Fruit fly (Drosophila melanogaster) whole organism, prepupa: Measurements from ENCODE around the gene CG5708.
A peak's percentile ranks its signal among the peaks of the same experiment; 100 is the strongest.

Experiments used
- CG11294 ChIP-seq: fragments of 200-800 bp; sonication (Bioruptor generic); IDR thresholded peaks from 2 replicates; pipeline ENCODE4 v1.3.6; 2022; ENCODE audit warnings: missing biosample characterization, missing genetic modification characterization
- CG11902 ChIP-seq: fragments of 200-800 bp; sonication (Bioruptor generic); optimal IDR thresholded peaks from 3 replicates; lab custom pipeline; 2016; ENCODE audit warnings: missing biosample characterization, missing genetic modification characterization
- CG16779 ChIP-seq: fragments of 200-800 bp; sonication (Bioruptor generic); optimal IDR thresholded peaks from 3 replicates; lab custom pipeline; 2017; ENCODE audit warnings: missing biosample characterization, mild to moderate bottlenecking, missing genetic modification characterization
- CG3032 ChIP-seq: fragments of 200-800 bp; optimal IDR thresholded peaks from 2 replicates; lab custom pipeline; 2019; ENCODE audit warnings: missing biosample characterization, mild to moderate bottlenecking, missing genetic modification characterization, moderate library complexity
- CG3919 ChIP-seq: fragments of 200-800 bp; sonication (Bioruptor generic); optimal IDR thresholded peaks from 3 replicates; lab custom pipeline; 2016; ENCODE audit warnings: missing biosample characterization, missing genetic modification characterization
- CG6163 ChIP-seq: fragments of 200-800 bp; sonication (Bioruptor generic); IDR thresholded peaks from 3 replicates; pipeline ENCODE4 v1.3.6; 2022; ENCODE audit warnings: missing biosample characterization, missing genetic modification characterization
- CG6792 ChIP-seq: fragments of 200-800 bp; sonication (Bioruptor generic); optimal IDR thresholded peaks from 3 replicates; lab custom pipeline; 2016; ENCODE audit warnings: missing biosample characterization, missing genetic modification characterization
- CG6854 ChIP-seq: fragments of 200-800 bp; sonication (Bioruptor generic); optimal IDR thresholded peaks from 2 replicates; lab custom pipeline; 2017; ENCODE audit warnings: missing biosample characterization, mild to moderate bottlenecking, missing genetic modification characterization
- CG7368 ChIP-seq: fragments of 200-800 bp; sonication (Bioruptor generic); optimal IDR thresholded peaks from 3 replicates; lab custom pipeline; 2016; ENCODE audit warnings: missing biosample characterization, missing genetic modification characterization
- CG9139 ChIP-seq: fragments of 200-800 bp; sonication (Bioruptor generic); optimal IDR thresholded peaks from 3 replicates; lab custom pipeline; 2017; ENCODE audit warnings: missing biosample characterization, mild to moderate bottlenecking, missing genetic modification characterization
- Eip75B ChIP-seq: fragments of 200-800 bp; sonication (Bioruptor generic); optimal IDR thresholded peaks from 3 replicates; lab custom pipeline; 2016; ENCODE audit warnings: missing biosample characterization, missing genetic modification characterization
- Eip78C ChIP-seq: fragments of 200-800 bp; sonication (Bioruptor generic); peaks from one replicate; lab custom pipeline; 2016; ENCODE audit warnings: missing biosample characterization, missing genetic modification characterization
- Ets21C ChIP-seq: fragments of 200-800 bp; sonication (Bioruptor generic); optimal IDR thresholded peaks from 3 replicates; lab custom pipeline; 2016; ENCODE audit warnings: missing biosample characterization, missing genetic modification characterization
- Ets96B ChIP-seq: fragments of 200-800 bp; optimal IDR thresholded peaks from 2 replicates; lab custom pipeline; 2019; ENCODE audit warnings: missing biosample characterization, mild to moderate bottlenecking, missing genetic modification characterization, moderate library complexity
- Gug ChIP-seq: fragments of 200-800 bp; sonication (Bioruptor generic); IDR thresholded peaks from 2 replicates; pipeline ENCODE4 v1.3.6; 2022; ENCODE audit warnings: missing biosample characterization, missing genetic modification characterization
- Hr38 ChIP-seq: sonication (Bioruptor generic); optimal IDR thresholded peaks from 2 replicates; lab custom pipeline; 2016; ENCODE audit warnings: missing biosample characterization, missing genetic modification characterization
- Met ChIP-seq: fragments of 200-800 bp; sonication (Bioruptor generic); optimal IDR thresholded peaks from 3 replicates; lab custom pipeline; 2016; ENCODE audit warnings: missing biosample characterization, missing genetic modification characterization
- OdsH ChIP-seq: fragments of 200-800 bp; sonication (Bioruptor generic); optimal IDR thresholded peaks from 3 replicates; lab custom pipeline; 2016; ENCODE audit warnings: missing biosample characterization, missing genetic modification characterization
- Sox14 ChIP-seq: fragments of 200-800 bp; sonication (Bioruptor generic); optimal IDR thresholded peaks from 3 replicates; lab custom pipeline; 2016; ENCODE audit warnings: missing biosample characterization, missing genetic modification characterization
- achi ChIP-seq: fragments of 200-800 bp; sonication (Bioruptor generic); optimal IDR thresholded peaks from 3 replicates; lab custom pipeline; 2016; ENCODE audit warnings: missing biosample characterization, missing genetic modification characterization
- cyc ChIP-seq: fragments of 200-800 bp; sonication (Bioruptor generic); optimal IDR thresholded peaks from 3 replicates; lab custom pipeline; 2016; ENCODE audit warnings: missing biosample characterization, missing genetic modification characterization
- dsx ChIP-seq: fragments of 200-800 bp; optimal IDR thresholded peaks from 3 replicates; lab custom pipeline; 2019; ENCODE audit warnings: missing biosample characterization, mild to moderate bottlenecking, missing genetic modification characterization, moderate library complexity; ENCODE audit not compliant: poor library complexity, severe bottlenecking
- eg ChIP-seq: fragments of 200-800 bp; sonication (Bioruptor generic); IDR thresholded peaks from 3 replicates; pipeline ENCODE4 v1.3.6; 2022; ENCODE audit warnings: missing biosample characterization, missing genetic modification characterization
- esn ChIP-seq: fragments of 200-800 bp; sonication (Bioruptor generic); optimal IDR thresholded peaks from 2 replicates; lab custom pipeline; 2016; ENCODE audit warnings: missing biosample characterization, mild to moderate bottlenecking, missing genetic modification characterization, moderate library complexity
- fd85E ChIP-seq: fragments of 200-800 bp; sonication (Bioruptor generic); optimal IDR thresholded peaks from 3 replicates; lab custom pipeline; 2016; ENCODE audit warnings: missing biosample characterization, missing genetic modification characterization
- fkh ChIP-seq: fragments of 200-800 bp; sonication (Bioruptor generic); optimal IDR thresholded peaks from 3 replicates; lab custom pipeline; 2017; ENCODE audit warnings: missing biosample characterization, mild to moderate bottlenecking, missing genetic modification characterization, moderate library complexity
- lz ChIP-seq: fragments of 200-800 bp; sonication (Bioruptor generic); optimal IDR thresholded peaks from 3 replicates; lab custom pipeline; 2016; ENCODE audit warnings: missing biosample characterization, missing genetic modification characterization
- pdm3 ChIP-seq: fragments of 200-800 bp; sonication (Bioruptor generic); optimal IDR thresholded peaks from 3 replicates; lab custom pipeline; 2016; ENCODE audit warnings: missing biosample characterization, missing genetic modification characterization
- spab ChIP-seq: fragments of 200-800 bp; sonication (Bioruptor generic); optimal IDR thresholded peaks from 2 replicates; lab custom pipeline; 2017; ENCODE audit warnings: missing biosample characterization, mild to moderate bottlenecking, missing genetic modification characterization, missing genetic modification reagents
- ss ChIP-seq, 2 experiments: fragments of 200-800 bp; sonication (Bioruptor generic); optimal IDR thresholded peaks; 2 replicates in 1 of 2; 3 replicates in 1 of 2; lab custom pipeline; 2017 to 2018; ENCODE audit warnings: mild to moderate bottlenecking in 2 of 2, missing biosample characterization in 2 of 2, missing genetic modification characterization in 2 of 2, moderate library complexity in 1 of 2
- svp ChIP-seq: fragments of 200-800 bp; sonication (Bioruptor generic); peaks from one replicate; lab custom pipeline; 2016; ENCODE audit warnings: missing biosample characterization, missing genetic modification characterization
- topi ChIP-seq: fragments of 200-800 bp; sonication (Bioruptor generic); optimal IDR thresholded peaks from 3 replicates; lab custom pipeline; 2016; ENCODE audit warnings: missing biosample characterization, missing genetic modification characterization

CG5708 gene

dm6 chr2L:10226724-10227407, at the start of gene CG5708:
TSS of gene CG5708 (minus strand) at chr2L:10226808.
- TF ChIP-seq achi (GFP tag; lab: Kevin White, UChicago) (peak; percentile 35), CG3032 (tag; lab: Kevin White, UChicago) (peak; percentile 31), topi (GFP tag; lab: Kevin White, UChicago) (peak; percentile 2), fkh (GFP tag; lab: Kevin White, UChicago) (peak; percentile 36), OdsH (GFP tag; lab: Kevin White, UChicago) (no peak), Sox14 (GFP tag; lab: Kevin White, UChicago) (peak; percentile 9), Met (GFP tag; lab: Kevin White, UChicago) (peak; percentile 37), Eip75B (GFP tag; lab: Kevin White, UChicago) (no peak), CG11902 (GFP tag; lab: Kevin White, UChicago) (no peak), lz (GFP tag; lab: Kevin White, UChicago) (peak; percentile 13), esn (GFP tag; lab: Kevin White, UChicago) (peak; percentile 32), ss (GFP tag; optimal IDR thresholded peaks at IDR 0.05; lab: Kevin White, UChicago) (peak in 1 of 2 experiments; percentile 20), Eip78C (GFP tag; lab: Kevin White, UChicago) (peak; percentile 63), CG9139 (GFP tag; lab: Kevin White, UChicago) (no peak), Ets21C (GFP tag; lab: Kevin White, UChicago) (no peak), dsx (GFP tag; lab: Kevin White, UChicago) (peak; percentile 35), cyc (GFP tag; lab: Kevin White, UChicago) (peak; percentile 18)
- TF ChIP-seq, all 60 proteins: peak for 12

- TF ChIP-seq Met (GFP tag; lab: Kevin White, UChicago) (no peak), cyc (GFP tag; lab: Kevin White, UChicago) (no peak), Hr38 (GFP tag; lab: Kevin White, UChicago) (no peak), CG16779 (tag; lab: Kevin White, UChicago) (no peak), eg (no peak), CG9139 (GFP tag; lab: Kevin White, UChicago) (no peak), CG3032 (tag; lab: Kevin White, UChicago) (no peak), svp (GFP tag; lab: Kevin White, UChicago) (no peak), achi (GFP tag; lab: Kevin White, UChicago) (no peak)
These were observed 45.6 kb upstream of the CG5708 start, which contains the start of gene trk for dm6 chr2L:10272224-10272623. TSS of gene trk (minus strand) at chr2L:10272324.

- TF ChIP-seq CG6163 (no peak), pdm3 (no peak)
These were observed 43.2 kb upstream of the CG5708 start, which contains the start of gene Mulk for dm6 chr2L:10269854-10270253. TSS of gene Mulk (plus strand) at chr2L:10270051.

- no peak for TF ChIP-seq topi (GFP tag; lab: Kevin White, UChicago)
- no peak for TF ChIP-seq Eip75B (GFP tag; lab: Kevin White, UChicago)
- TF ChIP-seq cyc (GFP tag; lab: Kevin White, UChicago) = no peak
- no peak for TF ChIP-seq CG7368 (GFP tag; lab: Kevin White, UChicago)
- no peak for TF ChIP-seq CG11294 (GFP tag; lab: Robert Waterston, UW)
- TF ChIP-seq fkh (GFP tag; lab: Kevin White, UChicago) = no peak
- TF ChIP-seq Gug (GFP tag; lab: Robert Waterston, UW) = no peak
- no peak for TF ChIP-seq CG3919 (GFP tag; lab: Kevin White, UChicago)
- TF ChIP-seq fd85E = no peak
- no peak for TF ChIP-seq spab (GFP tag; lab: Kevin White, UChicago)
- no peak for TF ChIP-seq Ets96B (tag; lab: Kevin White, UChicago)
- no peak for TF ChIP-seq lz (GFP tag; lab: Kevin White, UChicago)
- TF ChIP-seq CG6792 (GFP tag; lab: Kevin White, UChicago) = no peak
- TF ChIP-seq CG6854 (GFP tag; lab: Kevin White, UChicago) = no peak
- TF ChIP-seq svp (GFP tag; lab: Kevin White, UChicago) = no peak
- TF ChIP-seq ss (GFP tag; optimal IDR thresholded peaks at IDR 0.05; lab: Kevin White, UChicago) = no peak
These were observed 42.1 kb upstream of the CG5708 start, which contains the start of gene CG4957 for dm6 chr2L:10268688-10269087. TSS of gene CG4957 (plus strand) at chr2L:10268872.
